Worm (Caenorhabditis elegans) whole organism, late embryonic: Measurements from ENCODE around the gene zipt-7.1.

Experiments
- C38D4.7 ChIP-seq: fragments of 200-800 bp; sonication (Bioruptor generic); optimal IDR thresholded peaks from 2 replicates; lab custom pipeline; 2018; ENCODE audit warnings: mild to moderate bottlenecking, missing genetic modification characterization, moderate library complexity, missing compliant biosample characterization
- che-1 ChIP-seq: sonication (generic microtip); optimal IDR thresholded peaks from 2 replicates; lab custom pipeline; 2016; ENCODE audit warnings: mild to moderate bottlenecking, missing genetic modification characterization, missing compliant biosample characterization
- ets-4 ChIP-seq: sonication (generic microtip); optimal IDR thresholded peaks from 2 replicates; lab custom pipeline; 2016; ENCODE audit warnings: missing genetic modification characterization, missing compliant biosample characterization
- fkh-10 ChIP-seq: fragments of 150-350 bp; optimal IDR thresholded peaks from 2 replicates; lab custom pipeline; 2014; ENCODE audit warnings: missing biosample characterization, missing genetic modification reagents, missing genetic modification characterization
- nfya-1 ChIP-seq: sonication (generic microtip); optimal IDR thresholded peaks from 2 replicates; lab custom pipeline; 2017; ENCODE audit warnings: missing genetic modification characterization, mild to moderate bottlenecking, missing compliant biosample characterization, antibody characterized with exemption, moderate library complexity
- pat-9 ChIP-seq: fragments of 200-800 bp; sonication (Bioruptor generic); optimal IDR thresholded peaks from 2 replicates; lab custom pipeline; 2018; ENCODE audit warnings: mild to moderate bottlenecking, missing genetic modification characterization, moderate library complexity, missing compliant biosample characterization

DNA sequence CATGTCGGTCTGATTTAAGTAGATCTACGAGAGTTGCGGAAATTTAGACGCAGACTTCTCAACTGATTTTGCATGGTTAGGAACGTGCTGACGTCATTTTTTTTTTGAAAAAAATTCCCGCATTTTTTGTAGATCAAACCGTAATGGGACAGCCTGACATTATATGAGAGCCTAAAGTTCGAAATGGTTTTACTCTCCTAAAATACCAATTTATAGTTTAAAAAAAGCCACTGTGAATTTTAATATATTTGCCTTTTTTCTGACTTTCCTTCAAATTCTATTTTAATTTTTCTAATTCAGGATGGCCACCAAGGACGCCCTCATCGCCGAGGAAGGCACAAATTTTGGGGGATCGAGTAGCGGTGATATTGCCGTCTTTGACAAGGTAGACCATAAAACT is 18.9 kb downstream of the zipt-7.1 start, which contains the start of gene atgp-1:
- TF ChIP-seq ets-4 (tag; lab: Kevin White, UChicago): no peak
- no peak for TF ChIP-seq pat-9 (tag; lab: Kevin White, UChicago)
- TF ChIP-seq C38D4.7 (GFP tag; lab: Kevin White, UChicago): no peak
- no peak for TF ChIP-seq nfya-1
- TF ChIP-seq fkh-10 (GFP tag; lab: Kevin White, UChicago): no peak
- TF ChIP-seq che-1: no peak
